Worm (Caenorhabditis elegans) whole organism, late embryonic: Measurements from ENCODE around the gene ech-3.

ENCODE experiments used
- K02D7.2 ChIP-seq: sonication (generic microtip); optimal IDR thresholded peaks from 2 replicates; lab custom pipeline; 2017; ENCODE audit warnings: mild to moderate bottlenecking, missing genetic modification characterization, missing compliant biosample characterization
- T23F11.4 ChIP-seq: fragments of 200-800 bp; sonication (Bioruptor generic); optimal IDR thresholded peaks from 2 replicates; lab custom pipeline; 2018; ENCODE audit warnings: mild to moderate bottlenecking, missing genetic modification characterization, missing compliant biosample characterization
- Y22D7AL.16 ChIP-seq: sonication (generic microtip); optimal IDR thresholded peaks from 2 replicates; lab custom pipeline; 2016; ENCODE audit warnings: missing genetic modification characterization, missing compliant biosample characterization
- ama-1 ChIP-seq: fragments of 150-350 bp; optimal IDR thresholded peaks from 2 replicates; lab custom pipeline; 2014
- ceh-14 ChIP-seq: sonication (generic microtip); optimal IDR thresholded peaks from 2 replicates; lab custom pipeline; 2016; ENCODE audit warnings: missing genotype, missing genetic modification characterization, missing compliant biosample characterization
- ceh-18 ChIP-seq: sonication (generic microtip); optimal IDR thresholded peaks from 2 replicates; lab custom pipeline; 2016; ENCODE audit warnings: missing genetic modification characterization, missing compliant biosample characterization
- ceh-2 ChIP-seq: sonication (generic microtip); optimal IDR thresholded peaks from 2 replicates; lab custom pipeline; 2016; ENCODE audit warnings: missing genotype, missing genetic modification characterization, missing compliant biosample characterization
- ceh-22 ChIP-seq: sonication (generic microtip); optimal IDR thresholded peaks from 2 replicates; lab custom pipeline; 2017; ENCODE audit warnings: missing biosample characterization, missing genetic modification characterization
- ceh-45 ChIP-seq: fragments of 200-800 bp; sonication (Bioruptor generic); IDR thresholded peaks from 2 replicates; pipeline ENCODE4 v1.3.6; 2022; ENCODE audit warnings: missing genetic modification reagents, missing genetic modification characterization, missing compliant biosample characterization
- ceh-6 ChIP-seq: fragments of 200-800 bp; sonication (Bioruptor generic); optimal IDR thresholded peaks from 2 replicates; lab custom pipeline; 2018; ENCODE audit warnings: mild to moderate bottlenecking, missing genetic modification characterization, missing compliant biosample characterization
- che-1 ChIP-seq: sonication (generic microtip); optimal IDR thresholded peaks from 2 replicates; lab custom pipeline; 2016; ENCODE audit warnings: mild to moderate bottlenecking, missing genetic modification characterization, missing compliant biosample characterization
- dmd-4 ChIP-seq: sonication (generic microtip); optimal IDR thresholded peaks from 2 replicates; lab custom pipeline; 2016; ENCODE audit warnings: borderline replicate concordance, missing genetic modification characterization, missing compliant biosample characterization
- dve-1 ChIP-seq: sonication (generic microtip); optimal IDR thresholded peaks from 2 replicates; lab custom pipeline; 2017; ENCODE audit warnings: antibody characterized with exemption, mild to moderate bottlenecking, missing genetic modification characterization, missing compliant biosample characterization
- elt-2 ChIP-seq: sonication (generic microtip); optimal IDR thresholded peaks from 2 replicates; lab custom pipeline; 2016; ENCODE audit warnings: missing genetic modification reagents, missing genetic modification characterization, missing compliant biosample characterization
- elt-4 ChIP-seq: sonication (generic microtip); optimal IDR thresholded peaks from 2 replicates; lab custom pipeline; 2016; ENCODE audit warnings: missing genetic modification characterization, missing compliant biosample characterization
- ets-4 ChIP-seq: sonication (generic microtip); optimal IDR thresholded peaks from 2 replicates; lab custom pipeline; 2016; ENCODE audit warnings: missing genetic modification characterization, missing compliant biosample characterization
- eyg-1 ChIP-seq: sonication (generic microtip); optimal IDR thresholded peaks from 2 replicates; lab custom pipeline; 2016; ENCODE audit warnings: missing genotype, missing genetic modification characterization, missing compliant biosample characterization
- gmeb-2 ChIP-seq: sonication (generic microtip); optimal IDR thresholded peaks from 2 replicates; lab custom pipeline; 2016; ENCODE audit warnings: missing genetic modification characterization, inconsistent platforms, missing compliant biosample characterization
- hlh-13 ChIP-seq: fragments of 200-800 bp; sonication (Bioruptor generic); optimal IDR thresholded peaks from 2 replicates; lab custom pipeline; 2018; ENCODE audit warnings: mild to moderate bottlenecking, missing genetic modification characterization, missing compliant biosample characterization
- hlh-15 ChIP-seq: sonication (generic microtip); optimal IDR thresholded peaks from 2 replicates; lab custom pipeline; 2016; ENCODE audit warnings: missing genetic modification characterization, missing compliant biosample characterization
- hlh-6 ChIP-seq: sonication (generic microtip); optimal IDR thresholded peaks from 2 replicates; lab custom pipeline; 2016; ENCODE audit warnings: missing genotype, missing genetic modification characterization, missing compliant biosample characterization
- hlh-8 ChIP-seq: sonication (generic microtip); optimal IDR thresholded peaks from 2 replicates; lab custom pipeline; 2016; ENCODE audit warnings: missing genotype, missing genetic modification characterization, missing compliant biosample characterization
- lim-6 ChIP-seq: sonication (generic microtip); optimal IDR thresholded peaks from 2 replicates; lab custom pipeline; 2016; ENCODE audit warnings: missing genetic modification characterization, missing compliant biosample characterization
- lin-11 ChIP-seq: fragments of 200-800 bp; sonication (Bioruptor generic); optimal IDR thresholded peaks from 2 replicates; lab custom pipeline; 2018; ENCODE audit warnings: mild to moderate bottlenecking, missing genetic modification characterization, missing compliant biosample characterization
- nfya-1 ChIP-seq: sonication (generic microtip); optimal IDR thresholded peaks from 2 replicates; lab custom pipeline; 2017; ENCODE audit warnings: missing genetic modification characterization, mild to moderate bottlenecking, missing compliant biosample characterization, antibody characterized with exemption, moderate library complexity
- odd-2 ChIP-seq: sonication (generic microtip); optimal IDR thresholded peaks from 2 replicates; lab custom pipeline; 2017; ENCODE audit warnings: antibody characterized with exemption, mild to moderate bottlenecking, missing genetic modification characterization, missing compliant biosample characterization
- pag-3 ChIP-seq: sonication (generic microtip); optimal IDR thresholded peaks from 2 replicates; lab custom pipeline; 2016; ENCODE audit warnings: missing compliant biosample characterization, missing genetic modification characterization, borderline replicate concordance
- pat-9 ChIP-seq: fragments of 200-800 bp; sonication (Bioruptor generic); optimal IDR thresholded peaks from 2 replicates; lab custom pipeline; 2018; ENCODE audit warnings: mild to moderate bottlenecking, missing genetic modification characterization, moderate library complexity, missing compliant biosample characterization
- pax-1 ChIP-seq: fragments of 150-350 bp; optimal IDR thresholded peaks from 2 replicates; lab custom pipeline; 2014; ENCODE audit warnings: missing biosample characterization, missing genetic modification characterization
- pqm-1 ChIP-seq: sonication (generic microtip); optimal IDR thresholded peaks from 2 replicates; lab custom pipeline; 2016; ENCODE audit warnings: missing genetic modification characterization, missing compliant biosample characterization
- ref-2 ChIP-seq: sonication (generic microtip); optimal IDR thresholded peaks from 2 replicates; lab custom pipeline; 2016; ENCODE audit warnings: missing genetic modification characterization, missing compliant biosample characterization
- rnt-1 ChIP-seq: sonication (generic microtip); optimal IDR thresholded peaks from 2 replicates; lab custom pipeline; 2016; ENCODE audit warnings: missing genetic modification characterization, missing compliant biosample characterization
- sox-2 ChIP-seq: fragments of 200-800 bp; sonication (Bioruptor generic); IDR thresholded peaks from 2 replicates; pipeline ENCODE4 v1.3.6; 2022; ENCODE audit warnings: missing genetic modification reagents, missing genetic modification characterization, missing compliant biosample characterization
- tbx-7 ChIP-seq: sonication (generic microtip); optimal IDR thresholded peaks from 2 replicates; lab custom pipeline; 2016; ENCODE audit warnings: missing genotype, missing genetic modification characterization, missing compliant biosample characterization
- unc-42 ChIP-seq: sonication (generic microtip); optimal IDR thresholded peaks from 2 replicates; lab custom pipeline; 2016; ENCODE audit warnings: missing genotype, missing genetic modification characterization, missing compliant biosample characterization
- unc-55 ChIP-seq: sonication (generic microtip); optimal IDR thresholded peaks from 2 replicates; lab custom pipeline; 2017; ENCODE audit warnings: missing biosample characterization, missing genetic modification reagents, missing genetic modification characterization
- ztf-16 ChIP-seq: sonication (generic microtip); optimal IDR thresholded peaks from 2 replicates; lab custom pipeline; 2017; ENCODE audit warnings: missing genetic modification characterization, missing compliant biosample characterization

Gene ech-3

ce11 chrV:8054130-8054529 lies 32.1 kb downstream of the ech-3 start, which contains the start of gene ZC513.2:
ZC513.2 (plus strand) TSS chrV:8054430.
- TF ChIP-seq hlh-15 (tag; lab: Kevin White, UChicago) (no peak), unc-42 (tag; lab: Kevin White, UChicago) (no peak), odd-2 (no peak), lin-11 (no peak), ceh-45 (GFP tag; lab: Robert Waterston, UW) (no peak), sox-2 (GFP tag; lab: Robert Waterston, UW) (no peak), lim-6 (no peak), ama-1 (lab: Kevin White, UChicago) (no peak), pat-9 (no peak), ztf-16 (tag; lab: Kevin White, UChicago) (no peak), pax-1 (tag; lab: Kevin White, UChicago) (no peak), hlh-13 (GFP tag; lab: Kevin White, UChicago) (no peak), T23F11.4 (no peak), elt-2 (tag; lab: Kevin White, UChicago) (no peak), eyg-1 (no peak), hlh-6 (tag; lab: Kevin White, UChicago) (no peak), ceh-14 (tag; lab: Kevin White, UChicago) (no peak), nfya-1 (tag; lab: Kevin White, UChicago) (no peak), ceh-2 (tag; lab: Kevin White, UChicago) (no peak)

- TF ChIP-seq unc-55 = no peak
- no peak for TF ChIP-seq hlh-13 (GFP tag; lab: Kevin White, UChicago)
- no peak for TF ChIP-seq Y22D7AL.16
- TF ChIP-seq dve-1 (tag; lab: Kevin White, UChicago) = no peak
- TF ChIP-seq hlh-8 (tag; lab: Kevin White, UChicago) = no peak
- no peak for TF ChIP-seq che-1
- no peak for TF ChIP-seq ets-4 (tag; lab: Kevin White, UChicago)
- TF ChIP-seq elt-4 (tag; lab: Kevin White, UChicago) = no peak
- TF ChIP-seq ceh-14 (tag; lab: Kevin White, UChicago) = no peak
- TF ChIP-seq elt-2 (tag; lab: Kevin White, UChicago) = no peak
- no peak for TF ChIP-seq dmd-4 (tag; lab: Kevin White, UChicago)
- no peak for TF ChIP-seq pag-3 (tag; lab: Kevin White, UChicago)
- TF ChIP-seq, all 69 proteins: peak for 0
These were observed 33.2 kb downstream of the ech-3 start for ce11 chrV:8055170-8055569.

- TF ChIP-seq ceh-6 (GFP tag; lab: Kevin White, UChicago) (no peak), ceh-18 (tag; lab: Kevin White, UChicago) (no peak), pqm-1 (no peak)
These were observed 36.3 kb downstream of the ech-3 start, which contains the start of gene str-138 for ce11 chrV:8058359-8058758. str-138 (plus strand) TSS chrV:8058659.

ce11 chrV:8062074-8062473 lies 40.1 kb downstream of the ech-3 start, which contains the start of gene str-139:
str-139 (minus strand) TSS chrV:8062174.
- TF ChIP-seq K02D7.2 (tag; lab: Kevin White, UChicago) (no peak), ref-2 (tag; lab: Kevin White, UChicago) (no peak), ztf-16 (tag; lab: Kevin White, UChicago) (no peak), ets-4 (tag; lab: Kevin White, UChicago) (no peak), tbx-7 (tag; lab: Kevin White, UChicago) (no peak), ceh-2 (tag; lab: Kevin White, UChicago) (no peak), rnt-1 (no peak), ceh-22 (no peak), che-1 (no peak), gmeb-2 (tag; lab: Kevin White, UChicago) (no peak), hlh-8 (tag; lab: Kevin White, UChicago) (no peak)
